Worm (Caenorhabditis elegans) whole organism, L4/young adult: Measurements from ENCODE around the gene VC5.2.

Source experiments
- W03F9.2 ChIP-seq: fragments of 150-350 bp; optimal IDR thresholded peaks from 2 replicates; lab custom pipeline; 2014; ENCODE audit warnings: missing biosample characterization, missing genetic modification characterization
- him-1 ChIP-seq: sonication (generic microtip); optimal IDR thresholded peaks from 2 replicates; lab custom pipeline; 2016; ENCODE audit warnings: missing genotype, missing genetic modification reagents, missing genetic modification characterization, missing compliant biosample characterization

DNA sequence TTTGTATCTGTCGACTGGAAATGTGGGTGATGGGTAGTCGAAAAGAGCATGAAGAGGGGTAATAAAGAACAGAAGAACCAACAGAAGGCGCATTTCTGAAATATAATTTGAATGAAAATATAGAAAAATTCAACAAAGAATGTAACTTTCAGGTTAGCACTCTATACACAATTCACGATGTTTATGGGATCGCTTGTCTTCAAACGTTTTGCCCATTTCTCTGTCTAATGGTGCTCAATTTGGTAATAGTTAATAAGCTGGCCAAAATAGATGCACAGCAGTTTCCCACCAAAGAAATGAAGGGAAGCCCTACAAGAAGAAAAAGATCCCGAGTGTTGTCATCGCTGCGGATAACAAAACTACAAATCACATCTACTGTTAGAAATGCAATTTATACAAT lies 38.2 kb upstream of the VC5.2 start, which contains the start of gene F20A1.8:
- TF ChIP-seq W03F9.2 (tag; lab: Kevin White, UChicago) = no peak
- no peak for TF ChIP-seq him-1 (tag; lab: Kevin White, UChicago)
